Fruit fly (Drosophila melanogaster) whole organism, wandering third instar larva: ENCODE data around the gene CG7126.
A peak's percentile ranks its signal among the peaks of the same experiment; 100 is the strongest.

Experiments
- Abd-B ChIP-seq: fragments of >200 bp; optimal IDR thresholded peaks from 2 replicates; lab custom pipeline; 2017; ENCODE audit warnings: missing biosample characterization, missing genetic modification characterization
- CG32264 ChIP-seq: fragments of 200-800 bp; sonication (Bioruptor generic); optimal IDR thresholded peaks from 2 replicates; lab custom pipeline; 2016; ENCODE audit warnings: missing biosample characterization, missing genetic modification characterization
- CG9705 ChIP-seq: fragments of 200-800 bp; sonication (Bioruptor generic); optimal IDR thresholded peaks from 2 replicates; lab custom pipeline; 2018; ENCODE audit warnings: missing biosample characterization, mild to moderate bottlenecking, missing genetic modification characterization
- CrebA ChIP-seq: fragments of 200-800 bp; sonication (Bioruptor generic); optimal IDR thresholded peaks from 2 replicates; lab custom pipeline; 2016; ENCODE audit warnings: missing biosample characterization, mild to moderate bottlenecking, missing genetic modification characterization, borderline replicate concordance
- Dfd ChIP-seq: fragments of >200 bp; optimal IDR thresholded peaks from 2 replicates; lab custom pipeline; 2017; ENCODE audit warnings: missing biosample characterization, missing genetic modification characterization
- Dif ChIP-seq: fragments of 200-275, 200-300 bp; sonication (Bioruptor generic); optimal IDR thresholded peaks from 2 replicates; lab custom pipeline; 2018; ENCODE audit warnings: missing biosample characterization, missing genetic modification characterization; ENCODE audit not compliant: partially characterized antibody
- GATAd ChIP-seq: sonication (Bioruptor generic); optimal IDR thresholded peaks from 2 replicates; lab custom pipeline; 2016; ENCODE audit warnings: missing biosample characterization, missing genetic modification characterization
- HLH106 ChIP-seq: fragments of 200-800 bp; optimal IDR thresholded peaks from 3 replicates; lab custom pipeline; 2019; ENCODE audit warnings: missing biosample characterization, mild to moderate bottlenecking, missing genetic modification characterization, moderate library complexity
- Hnf4 ChIP-seq: fragments of 200-800 bp; sonication (Bioruptor generic); optimal IDR thresholded peaks from 2 replicates; lab custom pipeline; 2016; ENCODE audit warnings: missing biosample characterization, mild to moderate bottlenecking, missing genetic modification characterization
- Hr83 ChIP-seq: fragments of 200-300 bp; sonication (Bioruptor generic); optimal IDR thresholded peaks from 2 replicates; lab custom pipeline; 2016; ENCODE audit warnings: missing biosample characterization, mild to moderate bottlenecking, missing genetic modification characterization, moderate library complexity; ENCODE audit not compliant: poor library complexity, severe bottlenecking
- Jra ChIP-seq: sonication (Bioruptor generic); optimal IDR thresholded peaks from 2 replicates; lab custom pipeline; 2016; ENCODE audit warnings: missing biosample characterization, missing genetic modification characterization
- Mio ChIP-seq: sonication (Bioruptor generic); optimal IDR thresholded peaks from 2 replicates; lab custom pipeline; 2016; ENCODE audit warnings: missing biosample characterization, missing genetic modification characterization
- Myc ChIP-seq: fragments of >200 bp; optimal IDR thresholded peaks from 2 replicates; lab custom pipeline; 2017
- N ChIP-seq: fragments of >200 bp; optimal IDR thresholded peaks from 2 replicates; lab custom pipeline; 2018; ENCODE audit warnings: missing biosample characterization, missing external identifiers, missing genetic modification characterization
- OdsH ChIP-seq: fragments of 200-800 bp; sonication (Bioruptor generic); optimal IDR thresholded peaks from 2 replicates; lab custom pipeline; 2016; ENCODE audit warnings: missing biosample characterization, mild to moderate bottlenecking, missing genetic modification characterization
- Rel ChIP-seq, 2 experiments: fragments of 200-800 bp; sonication (Bioruptor generic) in 1 of 2; optimal IDR thresholded peaks; 2 replicates in 1 of 2; 3 replicates in 1 of 2; lab custom pipeline; 2016 to 2019; ENCODE audit warnings: mild to moderate bottlenecking in 2 of 2, missing biosample characterization in 2 of 2, missing genetic modification characterization in 2 of 2, moderate library complexity in 1 of 2
- Sp1 ChIP-seq: fragments of 200-800 bp; sonication (Bioruptor generic); optimal IDR thresholded peaks from 3 replicates; lab custom pipeline; 2019; ENCODE audit warnings: missing biosample characterization, mild to moderate bottlenecking, missing genetic modification characterization, moderate library complexity
- Vsx2 ChIP-seq: fragments of 200-300, 225-300 bp; sonication (Bioruptor generic); optimal IDR thresholded peaks from 2 replicates; lab custom pipeline; 2018; ENCODE audit warnings: missing biosample characterization, missing genetic modification characterization; ENCODE audit not compliant: partially characterized antibody
- br ChIP-seq: fragments of 200-800 bp; sonication (Bioruptor generic); optimal IDR thresholded peaks from 2 replicates; lab custom pipeline; 2016; ENCODE audit warnings: missing biosample characterization, missing genetic modification characterization
- brk ChIP-seq: fragments of 200-800 bp; sonication (Bioruptor generic); optimal IDR thresholded peaks from 2 replicates; lab custom pipeline; 2016; ENCODE audit warnings: missing biosample characterization, mild to moderate bottlenecking, missing genetic modification characterization
- dl ChIP-seq, 2 experiments: fragments of 175-275, 200-275 bp in 1 of 2; fragments of 200-275 bp in 1 of 2; sonication (Bioruptor generic); optimal IDR thresholded peaks; lab custom pipeline; 2018; ENCODE audit warnings: mild to moderate bottlenecking in 2 of 2, missing biosample characterization in 2 of 2, missing genetic modification characterization in 2 of 2, moderate library complexity in 2 of 2; ENCODE audit not compliant: partially characterized antibody in 2 of 2, insufficient read depth in 1 of 2
- dmrt93B ChIP-seq: fragments of 200-800 bp; sonication (Bioruptor generic); optimal IDR thresholded peaks from 2 replicates; lab custom pipeline; 2018; ENCODE audit warnings: missing biosample characterization, mild to moderate bottlenecking, missing genetic modification characterization
- ey ChIP-seq: fragments of 200-800 bp; sonication (Bioruptor generic); optimal IDR thresholded peaks from 2 replicates; lab custom pipeline; 2016; ENCODE audit warnings: missing biosample characterization, missing genetic modification characterization
- foxo ChIP-seq, 2 experiments: fragments of 200-800 bp; sonication (Bioruptor generic); optimal IDR thresholded peaks; 2 replicates in 1 of 2; 3 replicates in 1 of 2; lab custom pipeline; 2016 to 2017; ENCODE audit warnings: missing biosample characterization in 2 of 2, missing genetic modification characterization in 2 of 2
- fru ChIP-seq: fragments of 200-800 bp; sonication (Bioruptor generic); optimal IDR thresholded peaks from 3 replicates; lab custom pipeline; 2016; ENCODE audit warnings: missing biosample characterization, mild to moderate bottlenecking, missing genetic modification characterization
- h ChIP-seq: fragments of 200-800 bp; sonication (Bioruptor generic); optimal IDR thresholded peaks from 3 replicates; lab custom pipeline; 2016; ENCODE audit warnings: missing biosample characterization, mild to moderate bottlenecking, missing genetic modification characterization
- jim ChIP-seq: fragments of 175-275, 200-325 bp; sonication (Bioruptor generic); optimal IDR thresholded peaks from 2 replicates; lab custom pipeline; 2016; ENCODE audit warnings: missing biosample characterization, mild to moderate bottlenecking, missing genetic modification characterization
- lola ChIP-seq: fragments of >200 bp; optimal IDR thresholded peaks from 2 replicates; lab custom pipeline; 2017; ENCODE audit warnings: missing biosample characterization, missing genetic modification characterization
- pan ChIP-seq: fragments of >200 bp; optimal IDR thresholded peaks from 2 replicates; lab custom pipeline; 2017
- psq ChIP-seq: fragments of 200-800 bp; sonication (Bioruptor generic); optimal IDR thresholded peaks from 3 replicates; lab custom pipeline; 2017; ENCODE audit warnings: missing biosample characterization, mild to moderate bottlenecking, missing genetic modification characterization, moderate library complexity
- rgr ChIP-seq: fragments of 200-800 bp; sonication (Bioruptor generic); optimal IDR thresholded peaks from 3 replicates; lab custom pipeline; 2016; ENCODE audit warnings: missing biosample characterization, mild to moderate bottlenecking, missing genetic modification characterization
- sage ChIP-seq: fragments of 200-800 bp; sonication (Bioruptor generic); optimal IDR thresholded peaks from 2 replicates; lab custom pipeline; 2016; ENCODE audit warnings: missing biosample characterization, mild to moderate bottlenecking, missing genetic modification characterization
- sv ChIP-seq: fragments of 200-800 bp; sonication (Bioruptor generic); optimal IDR thresholded peaks from 3 replicates; lab custom pipeline; 2016; ENCODE audit warnings: missing biosample characterization, missing genetic modification characterization
- tai ChIP-seq: sonication (Bioruptor generic); optimal IDR thresholded peaks from 2 replicates; lab custom pipeline; 2016; ENCODE audit warnings: missing biosample characterization, missing genetic modification characterization
- usp ChIP-seq: fragments of >200 bp; optimal IDR thresholded peaks from 2 replicates; lab custom pipeline; 2017; ENCODE audit warnings: missing biosample characterization, missing genetic modification characterization
- woc ChIP-seq: sonication (Bioruptor generic); optimal IDR thresholded peaks from 2 replicates; lab custom pipeline; 2016; ENCODE audit warnings: missing biosample characterization, mild to moderate bottlenecking, missing genetic modification characterization

Gene CG7126

DNA sequence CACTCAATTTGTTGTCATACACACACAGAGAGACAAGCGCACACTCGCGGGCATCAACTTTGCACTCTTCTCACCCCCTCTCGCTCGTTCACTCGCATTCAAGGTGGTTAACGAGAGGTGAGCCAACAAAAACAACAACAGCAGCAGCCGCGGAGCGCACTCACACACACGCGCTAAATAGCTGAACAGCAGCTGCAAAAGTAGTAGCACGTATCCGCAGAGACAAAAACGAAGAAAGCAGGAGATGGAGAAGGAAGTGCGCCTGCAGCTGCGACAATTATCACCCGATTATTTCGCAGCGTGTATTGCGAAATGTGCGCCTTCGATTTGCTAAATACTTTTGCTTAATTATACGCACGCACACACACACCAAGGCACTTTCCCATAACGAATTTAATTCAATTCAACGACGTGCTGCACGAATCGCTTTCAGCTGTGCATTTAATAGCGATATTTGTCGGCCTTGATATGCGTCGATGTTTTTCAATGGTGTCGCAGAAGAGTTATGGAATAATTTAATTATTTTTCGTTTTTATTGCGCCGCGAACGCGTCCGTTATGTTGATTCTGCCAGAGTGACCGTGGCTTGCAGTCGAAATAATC is 4.2 kb downstream of the CG7126 start:
- TF ChIP-seq pan (no peak), sv (GFP tag; lab: Kevin White, UChicago) (no peak), sage (GFP tag; lab: Kevin White, UChicago) (peak; percentile 34), h (GFP tag; lab: Kevin White, UChicago) (peak; percentile 56), foxo (GFP tag; optimal IDR thresholded peaks at IDR 0.05; lab: Kevin White, UChicago) (peak in 1 of 2 experiments; percentile 37), br (GFP tag; lab: Kevin White, UChicago) (peak; percentile 55), Jra (GFP tag; lab: Kevin White, UChicago) (peak; percentile 87), HLH106 (tag; lab: Kevin White, UChicago) (peak; percentile 27), Abd-B (GFP tag; lab: Kevin White, UChicago) (no peak), usp (GFP tag; lab: Kevin White, UChicago) (no peak), rgr (GFP tag; lab: Kevin White, UChicago) (peak; percentile 59), fru (GFP tag; lab: Kevin White, UChicago) (peak; percentile 23), psq (GFP tag; lab: Kevin White, UChicago) (peak; percentile 6), Hr83 (GFP tag; lab: Kevin White, UChicago) (peak; percentile 97), lola (GFP tag; lab: Kevin White, UChicago) (no peak), OdsH (GFP tag; lab: Kevin White, UChicago) (peak; percentile 32), GATAd (GFP tag; lab: Kevin White, UChicago) (peak; percentile 2), tai (GFP tag; lab: Kevin White, UChicago) (no peak), Mio (GFP tag; lab: Kevin White, UChicago) (peak; percentile 63), dmrt93B (GFP tag; lab: Kevin White, UChicago) (no peak), CG9705 (GFP tag; lab: Kevin White, UChicago) (no peak), Hnf4 (GFP tag; lab: Kevin White, UChicago) (peak; percentile 58), woc (no peak), Myc (lab: Kevin White, UChicago) (no peak), CrebA (no peak), Vsx2 (GFP tag; lab: Kevin White, UChicago) (no peak), dl (GFP tag; optimal IDR thresholded peaks at IDR 0.05; lab: Kevin White, UChicago; ENCODE audit: insufficient read depth in 1 of 2, partially characterized antibody in 2 of 2) (peak in 1 of 2 experiments; percentile 29), jim (GFP tag; lab: Kevin White, UChicago) (peak; percentile 89), Dif (GFP tag; lab: Kevin White, UChicago) (peak; percentile 42), brk (GFP tag; lab: Kevin White, UChicago) (no peak), Sp1 (GFP tag; lab: Kevin White, UChicago) (no peak), ey (GFP tag; lab: Kevin White, UChicago) (peak; percentile 41), Rel (GFP tag; optimal IDR thresholded peaks at IDR 0.05; lab: Kevin White, UChicago) (peak; percentile 68), Rel (tag; optimal IDR thresholded peaks at IDR 0.05; lab: Kevin White, UChicago) (peak; percentile 10)

DNA sequence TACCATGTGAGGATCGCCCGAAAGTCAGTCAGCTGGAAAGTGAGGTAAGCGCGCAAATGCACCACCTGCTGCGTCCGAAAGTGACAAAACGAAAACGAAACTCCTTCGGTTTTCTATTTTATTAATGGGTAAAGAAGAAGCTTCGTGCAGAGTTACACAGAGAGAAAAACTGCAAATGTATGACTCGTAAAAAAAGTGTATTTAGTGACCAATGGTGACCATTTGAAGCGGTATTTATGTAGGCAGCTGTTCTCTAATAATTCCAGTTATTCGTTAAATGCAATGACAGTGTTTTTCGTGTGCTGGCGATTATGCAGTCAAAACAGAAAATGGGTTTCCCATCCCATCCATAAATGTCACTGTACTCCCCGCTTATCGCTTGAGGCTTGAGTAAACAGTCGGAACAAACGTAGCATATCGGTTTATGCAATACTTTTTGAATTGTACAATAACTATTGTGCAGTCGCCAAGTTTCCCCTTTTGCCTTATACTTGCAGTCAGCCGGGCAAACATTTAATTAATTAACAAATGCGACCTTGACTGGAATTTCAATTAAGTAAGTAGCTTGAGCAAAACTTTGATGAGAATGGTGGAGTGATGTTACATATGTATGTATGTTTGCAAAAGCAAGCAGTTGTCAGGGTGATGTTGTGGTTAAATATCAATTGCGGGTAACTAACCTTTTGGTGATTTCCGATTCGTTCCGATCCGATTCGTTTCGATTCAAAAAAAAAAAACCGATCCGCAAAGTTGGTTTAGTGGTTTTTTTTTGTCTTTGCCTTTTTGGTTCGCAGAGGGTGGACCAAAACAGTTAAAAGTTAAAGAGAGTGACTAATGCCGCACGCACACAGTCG is 5.0 kb downstream of the CG7126 start:
- TF ChIP-seq Rel (GFP tag; optimal IDR thresholded peaks at IDR 0.05; lab: Kevin White, UChicago): no peak
- TF ChIP-seq Rel (tag; optimal IDR thresholded peaks at IDR 0.05; lab: Kevin White, UChicago): peak; percentile 92
- TF ChIP-seq rgr (GFP tag; lab: Kevin White, UChicago): no peak
- TF ChIP-seq HLH106 (tag; lab: Kevin White, UChicago): no peak
- no peak for TF ChIP-seq CG9705 (GFP tag; lab: Kevin White, UChicago)
- peak; percentile 18 for TF ChIP-seq CG32264 (GFP tag; lab: Kevin White, UChicago)
- TF ChIP-seq OdsH (GFP tag; lab: Kevin White, UChicago): no peak
- TF ChIP-seq N: no peak
- no peak for TF ChIP-seq GATAd (GFP tag; lab: Kevin White, UChicago)
- TF ChIP-seq Dfd (GFP tag; lab: Kevin White, UChicago): no peak
- no peak for TF ChIP-seq Jra (GFP tag; lab: Kevin White, UChicago)
